Fruit fly (Drosophila melanogaster) whole organism, embryonic: ENCODE data around the gene CG32681.

Experiments used
- Atf6 ChIP-seq: fragments of 200-800 bp; sonication (Bioruptor generic); IDR thresholded peaks from 2 replicates; pipeline ENCODE4 v1.3.6; 2022; ENCODE audit warnings: missing biosample characterization, missing genetic modification characterization
- CG14667 ChIP-seq: fragments of 200-800 bp; sonication (Bioruptor generic); IDR thresholded peaks from 2 replicates; pipeline ENCODE4 v1.3.6; 2022; ENCODE audit warnings: missing biosample characterization, missing genetic modification characterization
- CG15696 ChIP-seq: fragments of 200-800 bp; sonication (Bioruptor generic); optimal IDR thresholded peaks from 2 replicates; lab custom pipeline; 2019; ENCODE audit warnings: missing biosample characterization, mild to moderate bottlenecking, missing genetic modification characterization, moderate library complexity
- CG17829 ChIP-seq: fragments of 200-800 bp; optimal IDR thresholded peaks from 2 replicates; lab custom pipeline; 2019; ENCODE audit warnings: missing biosample characterization, mild to moderate bottlenecking, missing genetic modification characterization, moderate library complexity
- CG18476 ChIP-seq: fragments of 200-800 bp; sonication (Bioruptor generic); optimal IDR thresholded peaks from 2 replicates; lab custom pipeline; 2016; ENCODE audit warnings: missing biosample characterization, mild to moderate bottlenecking, missing genetic modification characterization
- CG18764 ChIP-seq: fragments of 200-800 bp; sonication (Bioruptor generic); optimal IDR thresholded peaks from 3 replicates; lab custom pipeline; 2016; ENCODE audit warnings: missing biosample characterization, missing genetic modification characterization
- CG3281 ChIP-seq: fragments of 200-800 bp; sonication (Bioruptor generic); optimal IDR thresholded peaks from 3 replicates; lab custom pipeline; 2017; ENCODE audit warnings: missing biosample characterization, mild to moderate bottlenecking, missing genetic modification characterization
- CG33213 ChIP-seq: fragments of 200-800 bp; sonication (Bioruptor generic); optimal IDR thresholded peaks from 3 replicates; lab custom pipeline; 2016; ENCODE audit warnings: missing biosample characterization, missing genetic modification characterization
- CG4617 ChIP-seq: fragments of 200-800 bp; sonication (Bioruptor generic); optimal IDR thresholded peaks from 3 replicates; lab custom pipeline; 2016; ENCODE audit warnings: missing biosample characterization, missing genetic modification characterization, borderline replicate concordance
- CG4820 ChIP-seq: fragments of 200-800 bp; sonication (Bioruptor generic); optimal IDR thresholded peaks from 3 replicates; lab custom pipeline; 2016; ENCODE audit warnings: missing biosample characterization, missing genetic modification characterization
- CG8924 ChIP-seq: fragments of 200-800 bp; optimal IDR thresholded peaks from 3 replicates; lab custom pipeline; 2019; ENCODE audit warnings: missing biosample characterization, mild to moderate bottlenecking, missing genetic modification characterization, moderate library complexity
- CG9797 ChIP-seq: fragments of 200-800 bp; sonication (Bioruptor generic); optimal IDR thresholded peaks from 3 replicates; lab custom pipeline; 2018; ENCODE audit warnings: missing biosample characterization, mild to moderate bottlenecking, missing genetic modification characterization
- CG9817 ChIP-seq: fragments of 200-800 bp; sonication (Bioruptor generic); optimal IDR thresholded peaks from 2 replicates; lab custom pipeline; 2018; ENCODE audit warnings: missing biosample characterization, mild to moderate bottlenecking, missing genetic modification characterization, moderate library complexity
- CG9876 ChIP-seq: fragments of 200-800 bp; sonication (Bioruptor generic); optimal IDR thresholded peaks from 2 replicates; lab custom pipeline; 2016; ENCODE audit warnings: missing biosample characterization, missing genetic modification characterization
- CG9932 ChIP-seq: fragments of 200-800 bp; sonication (Bioruptor generic); IDR thresholded peaks from 2 replicates; pipeline ENCODE4 v1.3.6; 2022; ENCODE audit warnings: missing biosample characterization, missing genetic modification characterization
- CoRest ChIP-seq: fragments of 200-800 bp; sonication (Bioruptor generic); optimal IDR thresholded peaks from 3 replicates; lab custom pipeline; 2018; ENCODE audit warnings: missing biosample characterization, mild to moderate bottlenecking, missing genetic modification characterization, moderate library complexity
- Dbx ChIP-seq: fragments of 200-800 bp; sonication (Bioruptor generic); IDR thresholded peaks from 3 replicates; pipeline ENCODE4 v1.3.6; 2022; ENCODE audit warnings: missing biosample characterization, missing genetic modification characterization
- Hand ChIP-seq: fragments of 200-800 bp; sonication (Bioruptor generic); optimal IDR thresholded peaks from 2 replicates; lab custom pipeline; 2017; ENCODE audit warnings: mild to moderate bottlenecking, missing biosample characterization, missing genetic modification reagents, missing genetic modification characterization
- Meics ChIP-seq: fragments of 200-800 bp; sonication (Bioruptor generic); optimal IDR thresholded peaks from 2 replicates; lab custom pipeline; 2017; ENCODE audit warnings: missing biosample characterization, mild to moderate bottlenecking, missing genetic modification characterization
- Nf-YB ChIP-seq: fragments of 200-800 bp; sonication (Bioruptor generic); optimal IDR thresholded peaks from 3 replicates; lab custom pipeline; 2019; ENCODE audit warnings: missing biosample characterization, mild to moderate bottlenecking, missing genetic modification characterization, moderate library complexity
- Opbp ChIP-seq: fragments of 200-800 bp; sonication (Bioruptor generic); IDR thresholded peaks from 3 replicates; pipeline ENCODE4 v1.3.6; 2022; ENCODE audit warnings: missing biosample characterization, missing genetic modification characterization; ENCODE audit not compliant: partially characterized antibody
- Pdp1 ChIP-seq, 2 experiments: fragments of 200-800 bp; sonication (Bioruptor generic); optimal IDR thresholded peaks; 3 replicates each; lab custom pipeline; 2016; ENCODE audit warnings: missing biosample characterization in 2 of 2, missing genetic modification characterization in 2 of 2, mild to moderate bottlenecking in 1 of 2, moderate library complexity in 1 of 2
- Sin3A ChIP-seq: fragments of >200 bp; optimal IDR thresholded peaks from 2 replicates; lab custom pipeline; 2018
- Sry-δ ChIP-seq: fragments of 200-800 bp; sonication (Bioruptor generic); optimal IDR thresholded peaks from 2 replicates; lab custom pipeline; 2016; ENCODE audit warnings: missing biosample characterization, missing genetic modification characterization
- Ssrp ChIP-seq: fragments of 200-800 bp; sonication (Bioruptor generic); optimal IDR thresholded peaks from 2 replicates; lab custom pipeline; 2018; ENCODE audit warnings: missing biosample characterization, mild to moderate bottlenecking, missing genetic modification characterization, moderate library complexity
- Stat92E ChIP-seq, 3 experiments: fragments of >200 bp in 2 of 3; fragments of 200-800 bp in 1 of 3; sonication (Bioruptor generic) in 1 of 3; optimal IDR thresholded peaks; 2 replicates each; lab custom pipeline; 2017 to 2019; ENCODE audit warnings: missing biosample characterization in 3 of 3, missing genetic modification characterization in 3 of 3, mild to moderate bottlenecking in 1 of 3, moderate library complexity in 1 of 3
- YL-1 ChIP-seq: fragments of 200-800 bp; sonication (Bioruptor generic); optimal IDR thresholded peaks from 3 replicates; lab custom pipeline; 2017; ENCODE audit warnings: missing biosample characterization, mild to moderate bottlenecking, missing genetic modification characterization
- abd-A ChIP-seq: fragments of 200-800 bp; sonication (Bioruptor generic); optimal IDR thresholded peaks from 3 replicates; lab custom pipeline; 2019; ENCODE audit warnings: missing biosample characterization, mild to moderate bottlenecking, missing genetic modification characterization, moderate library complexity
- ash1 ChIP-seq: fragments of 200-800 bp; sonication (Bioruptor generic); optimal IDR thresholded peaks from 2 replicates; lab custom pipeline; 2018; ENCODE audit warnings: missing biosample characterization, mild to moderate bottlenecking, missing genetic modification characterization
- ato ChIP-seq: fragments of 200-800 bp; sonication (Bioruptor generic); IDR thresholded peaks from 2 replicates; pipeline ENCODE4 v1.3.6; 2022; ENCODE audit warnings: missing biosample characterization, missing genetic modification characterization; ENCODE audit not compliant: partially characterized antibody
- bbx ChIP-seq: fragments of 200-800 bp; sonication (Bioruptor generic); IDR thresholded peaks from 2 replicates; pipeline ENCODE4 v1.3.6; 2022; ENCODE audit warnings: missing biosample characterization, missing genetic modification characterization; ENCODE audit not compliant: partially characterized antibody
- cg ChIP-seq: fragments of 200-800 bp; sonication (Bioruptor generic); optimal IDR thresholded peaks from 3 replicates; lab custom pipeline; 2019; ENCODE audit warnings: missing biosample characterization, mild to moderate bottlenecking, missing genetic modification characterization, moderate library complexity
- dmrt99B ChIP-seq: fragments of 200-800 bp; sonication (Bioruptor generic); optimal IDR thresholded peaks from 2 replicates; lab custom pipeline; 2018; ENCODE audit warnings: missing biosample characterization, mild to moderate bottlenecking, missing genetic modification characterization, moderate library complexity
- dysf ChIP-seq: fragments of 200-800 bp; sonication (Bioruptor generic); IDR thresholded peaks from 3 replicates; pipeline ENCODE4 v1.3.6; 2022; ENCODE audit warnings: missing biosample characterization, missing genetic modification characterization
- gce ChIP-seq: fragments of 200-800 bp; sonication (Bioruptor generic); IDR thresholded peaks from 3 replicates; pipeline ENCODE4 v1.3.6; 2022; ENCODE audit warnings: missing biosample characterization, missing genetic modification characterization
- her ChIP-seq: fragments of 200-800 bp; sonication (Bioruptor generic); optimal IDR thresholded peaks from 2 replicates; lab custom pipeline; 2016; ENCODE audit warnings: missing biosample characterization, missing genetic modification characterization
- knrl ChIP-seq: fragments of 200-800 bp; sonication (Bioruptor generic); IDR thresholded peaks from 3 replicates; pipeline ENCODE4 v1.3.6; 2022; ENCODE audit warnings: missing biosample characterization, missing genetic modification characterization; ENCODE audit not compliant: partially characterized antibody
- maf-S ChIP-seq: fragments of 200-800 bp; sonication (Bioruptor generic); optimal IDR thresholded peaks from 2 replicates; lab custom pipeline; 2016; ENCODE audit warnings: missing biosample characterization, missing genetic modification characterization
- nom ChIP-seq: fragments of 200-800 bp; sonication (Bioruptor generic); optimal IDR thresholded peaks from 2 replicates; lab custom pipeline; 2017; ENCODE audit warnings: missing biosample characterization, missing genetic modification characterization, mild to moderate bottlenecking, moderate library complexity, missing genetic modification reagents
- pan ChIP-seq, 4 experiments: fragments of >200 bp in 3 of 4; fragments of 200-800 bp in 1 of 4; sonication (Bioruptor generic) in 1 of 4; optimal IDR thresholded peaks in 3 of 4; IDR thresholded peaks in 1 of 4; 2 replicates each; pipeline versions ENCODE4 v1.3.6 to Lab custom; 2017 to 2022; ENCODE audit warnings: missing biosample characterization in 2 of 4, missing genetic modification characterization in 2 of 4, mixed read lengths in 1 of 4
- pho ChIP-seq: fragments of 200-800 bp; sonication (Bioruptor generic); optimal IDR thresholded peaks from 2 replicates; lab custom pipeline; 2016; ENCODE audit warnings: missing biosample characterization, missing genetic modification characterization
- pum ChIP-seq: fragments of 200-800 bp; sonication (Bioruptor generic); optimal IDR thresholded peaks from 2 replicates; lab custom pipeline; 2016; ENCODE audit warnings: missing biosample characterization, missing genetic modification characterization
- sens-2 ChIP-seq: fragments of 200-800 bp; sonication (Bioruptor generic); IDR thresholded peaks from 2 replicates; pipeline ENCODE4 v1.3.6; 2022; ENCODE audit warnings: missing biosample characterization, missing genetic modification characterization
- slou ChIP-seq: fragments of 200-800 bp; sonication (Bioruptor generic); optimal IDR thresholded peaks from 3 replicates; lab custom pipeline; 2016; ENCODE audit warnings: missing biosample characterization, missing genetic modification characterization
- tgo ChIP-seq: fragments of 200-800 bp; sonication (Bioruptor generic); IDR thresholded peaks from 3 replicates; pipeline ENCODE4 v1.3.6; 2022; ENCODE audit warnings: missing biosample characterization, missing genetic modification characterization
- wdn ChIP-seq: fragments of 200-800 bp; sonication (Bioruptor generic); IDR thresholded peaks from 2 replicates; pipeline ENCODE4 v1.3.6; 2022; ENCODE audit warnings: missing biosample characterization, missing genetic modification characterization
- wek ChIP-seq: fragments of 200-800 bp; sonication (Bioruptor generic); optimal IDR thresholded peaks from 3 replicates; lab custom pipeline; 2018; ENCODE audit warnings: missing biosample characterization, mild to moderate bottlenecking, missing genetic modification characterization, moderate library complexity
- zf30C ChIP-seq: fragments of 200-800 bp; sonication (Bioruptor generic); optimal IDR thresholded peaks from 3 replicates; lab custom pipeline; 2018; ENCODE audit warnings: missing biosample characterization, mild to moderate bottlenecking, missing genetic modification characterization

Gene CG32681

dm6 chrX:10362557-10363366 lies 18.4 kb downstream of the CG32681 start (continued):
- TF ChIP-seq knrl (GFP tag; lab: Robert Waterston, UW) (no peak), ash1 (GFP tag; lab: Kevin White, UChicago) (no peak), Sry-δ (GFP tag; lab: Kevin White, UChicago) (no peak), nom (GFP tag; lab: Kevin White, UChicago) (no peak), sens-2 (GFP tag; lab: Robert Waterston, UW) (no peak), Ssrp (tag; lab: Kevin White, UChicago) (peak; percentile 6), bbx (no peak), maf-S (GFP tag; lab: Kevin White, UChicago) (no peak), ato (GFP tag; lab: Robert Waterston, UW) (no peak), dmrt99B (tag; lab: Kevin White, UChicago) (peak; percentile 43), CG9797 (GFP tag; lab: Kevin White, UChicago) (no peak), wek (GFP tag; lab: Kevin White, UChicago) (no peak), tgo (GFP tag; lab: Robert Waterston, UW) (0 out of 3 replicates have a peak, but pooled peaks have one; percentile 39), CG18764 (GFP tag; lab: Kevin White, UChicago) (no peak), pho (no peak), CG15696 (tag; lab: Kevin White, UChicago) (no peak), slou (GFP tag; lab: Kevin White, UChicago) (no peak), Hand (GFP tag; lab: Kevin White, UChicago) (no peak), Nf-YB (GFP tag; lab: Kevin White, UChicago) (no peak), CG3281 (GFP tag; lab: Kevin White, UChicago) (peak; percentile 13), Atf6 (no peak), zf30C (no peak), CoRest (tag; lab: Kevin White, UChicago) (peak; percentile 42), CG9817 (tag; lab: Kevin White, UChicago) (no peak), CG9876 (no peak), dysf (0 out of 3 replicates have a peak, but pooled peaks have one; percentile 22), Dbx (GFP tag; lab: Robert Waterston, UW) (no peak), abd-A (no peak), CG17829 (tag; lab: Kevin White, UChicago) (no peak), Stat92E (GFP tag; optimal IDR thresholded peaks at IDR 0.05; lab: Kevin White, UChicago) (no peak), gce (GFP tag; lab: Robert Waterston, UW) (no peak), CG4617 (no peak), cg (GFP tag; lab: Kevin White, UChicago) (no peak), Pdp1 (GFP tag; optimal IDR thresholded peaks at IDR 0.05; lab: Kevin White, UChicago) (peak; percentile 43 to 55), CG14667 (GFP tag; lab: Robert Waterston, UW) (no peak), Meics (GFP tag; lab: Kevin White, UChicago) (peak; percentile 32), CG8924 (tag; lab: Kevin White, UChicago) (peak; percentile 17), CG18476 (no peak), wdn (GFP tag; lab: Robert Waterston, UW) (no peak), CG33213 (GFP tag; lab: Kevin White, UChicago) (no peak), CG4820 (GFP tag; lab: Kevin White, UChicago) (peak; percentile 20), YL-1 (GFP tag; lab: Kevin White, UChicago) (no peak), pum (GFP tag; lab: Kevin White, UChicago) (peak; percentile 30), Opbp (no peak), her (GFP tag; lab: Kevin White, UChicago) (no peak), pan (optimal IDR thresholded peaks at IDR 0.05; lab: Kevin White, UChicago) (no peak), pan (GFP tag; optimal IDR thresholded peaks at IDR 0.05 in 1 of 2, IDR thresholded peaks at IDR 0.05 in 1 of 2) (peak in 1 of 2 experiments; percentile 40), Sin3A (lab: Kevin White, UChicago) (no peak), CG9932 (GFP tag; lab: Robert Waterston, UW) (no peak)
